Worm (Caenorhabditis elegans): Measurements from ENCODE around the gene T02H6.9.

The T02H6.9 gene

DNA sequence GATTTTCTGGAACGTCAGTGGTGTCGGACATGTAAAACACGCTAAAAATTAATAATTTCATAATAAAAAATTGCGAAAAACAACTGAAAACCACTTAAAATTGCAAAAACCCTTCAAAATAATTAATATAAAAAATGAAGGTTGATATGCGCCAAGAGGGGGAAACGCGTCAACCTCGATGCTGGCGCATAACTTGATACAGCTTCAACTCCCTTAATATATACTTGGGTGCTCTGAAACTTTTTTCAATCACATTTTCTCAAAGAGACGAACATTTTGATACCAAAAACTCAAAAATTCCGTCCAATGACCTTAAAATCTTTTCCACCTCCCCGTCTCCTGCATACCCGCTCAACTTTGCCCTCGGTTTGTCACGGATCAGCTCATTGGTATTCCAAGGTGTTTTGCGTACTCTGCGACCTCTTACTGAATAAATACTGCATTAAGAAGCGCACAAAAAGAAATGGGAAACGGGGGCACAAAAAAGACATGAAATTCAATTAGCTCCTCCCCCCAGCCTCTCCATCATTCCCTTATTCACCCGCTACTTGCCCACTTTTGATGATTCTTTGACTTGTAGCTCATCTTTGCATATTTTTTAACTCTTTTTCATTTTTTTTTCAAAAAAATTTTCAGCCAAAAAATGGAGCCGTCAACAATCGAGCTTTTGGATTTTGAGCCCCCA lies 28.2 kb upstream of the T02H6.9 start, which contains the start of the genes K07E8.7 and frpr-14:
K07E8.7 (minus strand) TSS at position 47 of the 685 bp plus-strand sequence.
frpr-14 (plus strand) TSS at position 635 of the 685 bp plus-strand sequence.
- peak; percentile 24 for TF ChIP-seq aha-1 (tag)
- TF ChIP-seq mes-2 (tag; optimal IDR thresholded peaks at IDR 0.05; ENCODE audit: poor library complexity, severe bottlenecking) = peak; percentile 32
- no peak for TF ChIP-seq nhr-48 (tag; optimal IDR thresholded peaks at IDR 0.05)
- TF ChIP-seq lin-38 (GFP tag; IDR thresholded peaks at IDR 0.05) = peak; percentile 46
- no peak for TF ChIP-seq fos-1 (tag; optimal IDR thresholded peaks at IDR 0.05)

DNA sequence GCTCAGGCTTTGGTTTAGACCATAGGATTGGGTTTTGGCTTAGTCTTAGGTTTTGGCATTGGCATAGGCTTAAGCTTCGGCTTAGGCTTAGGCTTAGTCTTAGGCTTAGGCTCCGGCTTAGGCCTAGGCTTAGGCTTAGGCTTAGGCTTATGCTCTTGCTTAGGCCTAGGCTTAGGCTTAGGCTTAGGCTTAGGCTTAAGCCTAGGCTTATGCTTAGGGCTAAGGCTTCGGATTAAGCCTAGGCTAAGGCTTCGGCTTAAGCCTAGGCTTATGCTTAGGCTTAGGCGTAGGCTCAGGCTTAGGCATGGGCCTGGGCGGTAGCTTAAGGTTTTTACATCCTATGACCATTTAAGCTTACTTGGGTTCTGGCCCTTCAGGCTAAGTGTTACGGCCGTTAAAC lies 27.4 kb upstream of the T02H6.9 start:
- TF ChIP-seq unc-62 (GFP tag; optimal IDR thresholded peaks at IDR 0.05 in 1 of 2) (peak in 1 of 2 experiments; percentile 12), unc-62 (tag; optimal IDR thresholded peaks at IDR 0.05) (no peak), ceh-32 (tag; optimal IDR thresholded peaks at IDR 0.05; ENCODE audit: poor library complexity) (no peak)

DNA sequence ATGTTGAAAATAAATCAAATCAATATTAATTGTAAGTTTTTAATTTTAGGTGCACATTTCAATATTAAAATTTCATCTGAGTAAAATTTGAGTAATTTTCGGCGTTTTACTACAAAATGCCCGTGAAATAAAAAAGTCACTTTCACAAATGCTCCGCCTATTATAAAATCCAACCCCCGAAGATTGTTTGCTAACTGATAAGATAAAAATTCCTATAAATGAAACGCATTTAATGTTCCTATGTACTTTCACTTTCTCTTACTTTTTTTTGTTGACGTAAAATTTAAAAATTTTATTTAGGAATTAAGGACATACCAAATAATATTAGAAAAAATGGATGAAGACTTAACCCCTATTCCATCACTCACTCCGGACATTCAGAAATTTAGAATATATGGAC lies 20.3 kb upstream of the T02H6.9 start, which contains the start of gene sdz-24:
sdz-24 (plus strand) TSS at position 301 of the 400 bp plus-strand sequence.
- TF ChIP-seq mdt-29 (GFP tag; IDR thresholded peaks at IDR 0.05) (no peak), fkh-10 (GFP tag; optimal IDR thresholded peaks at IDR 0.05) (no peak), ceh-20 (GFP tag; IDR thresholded peaks at IDR 0.05) (no peak), ZK337.2 (GFP tag; IDR thresholded peaks at IDR 0.05) (no peak), unc-130 (GFP tag; optimal IDR thresholded peaks at IDR 0.05) (no peak), Y48G9A.11 (GFP tag; IDR thresholded peaks at IDR 0.05) (no peak), F26F4.8 (GFP tag; conservative IDR thresholded peaks at IDR 0.05) (no peak), ztf-11 (tag; optimal IDR thresholded peaks at IDR 0.05) (no peak), F44E2.7 (GFP tag; IDR thresholded peaks at IDR 0.05) (no peak), D1046.2 (GFP tag; IDR thresholded peaks at IDR 0.05) (no peak), hlh-11 (tag; optimal IDR thresholded peaks at IDR 0.05) (no peak), nhr-6 (tag; optimal IDR thresholded peaks at IDR 0.05) (no peak), nhr-28 (tag; optimal IDR thresholded peaks at IDR 0.05) (no peak), lir-3 (tag; optimal IDR thresholded peaks at IDR 0.05) (no peak), nhr-41 (GFP tag; IDR thresholded peaks at IDR 0.05) (no peak), pha-4 (GFP tag; IDR thresholded peaks at IDR 0.05) (no peak), pha-4 (tag; optimal IDR thresholded peaks at IDR 0.05) (no peak), rbr-2 (tag; optimal IDR thresholded peaks at IDR 0.05) (no peak), unc-39 (tag; optimal IDR thresholded peaks at IDR 0.05) (no peak)

DNA sequence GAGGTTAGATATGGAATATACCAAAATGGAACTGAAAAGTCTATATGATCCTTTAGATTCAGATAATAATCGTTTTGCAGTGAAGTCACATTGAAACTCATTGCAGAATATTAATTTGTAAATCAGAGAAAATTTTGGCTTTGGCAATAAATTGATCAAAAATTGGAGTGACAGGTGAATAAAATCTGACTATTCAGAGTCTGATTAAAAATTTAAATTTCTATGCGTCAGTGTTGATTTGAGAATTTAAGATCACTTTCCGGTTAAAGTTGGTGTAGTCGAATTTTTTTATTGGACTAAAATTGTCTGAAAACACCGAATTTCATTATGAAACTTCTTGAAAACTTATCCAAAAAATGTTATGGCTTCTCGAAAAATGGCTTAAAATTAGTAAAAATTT lies 17.0 kb upstream of the T02H6.9 start, which contains the start of gene sri-45:
sri-45 (minus strand) TSS at position 101 of the 400 bp plus-strand sequence.
- TF ChIP-seq Y75B8A.6 (GFP tag; IDR thresholded peaks at IDR 0.05) (no peak), aha-1 (tag) (peak; percentile 36), ama-1 (optimal IDR thresholded peaks at IDR 0.05) (no peak), ctbp-1 (GFP tag; IDR thresholded peaks at IDR 0.05) (no peak)

DNA sequence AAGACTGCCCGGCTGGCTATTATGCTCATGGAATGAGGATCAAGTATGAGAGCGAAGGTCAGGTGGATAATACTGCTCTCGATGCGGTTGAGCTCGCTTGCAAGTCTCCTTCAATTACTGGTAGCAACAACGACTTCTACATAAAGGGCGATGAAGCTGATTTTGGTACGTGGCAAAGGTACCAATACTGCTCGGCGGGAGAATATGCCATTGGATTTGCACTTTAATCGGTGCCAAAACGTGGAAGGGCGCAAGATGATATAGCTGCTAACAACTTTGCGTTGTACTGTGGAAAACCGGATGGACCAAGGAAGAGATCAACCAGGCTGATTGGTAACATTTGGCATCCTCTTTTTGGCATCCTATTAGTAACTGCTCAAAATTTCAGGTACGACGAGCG lies 10.8 kb upstream of the T02H6.9 start:
- TF ChIP-seq nhr-28 (tag; optimal IDR thresholded peaks at IDR 0.05) (no peak), unc-62 (GFP tag; optimal IDR thresholded peaks at IDR 0.05 in 1 of 2) (peak in 1 of 2 experiments; percentile 68), unc-62 (tag; optimal IDR thresholded peaks at IDR 0.05) (no peak), Y48G9A.11 (GFP tag; IDR thresholded peaks at IDR 0.05) (no peak)

DNA sequence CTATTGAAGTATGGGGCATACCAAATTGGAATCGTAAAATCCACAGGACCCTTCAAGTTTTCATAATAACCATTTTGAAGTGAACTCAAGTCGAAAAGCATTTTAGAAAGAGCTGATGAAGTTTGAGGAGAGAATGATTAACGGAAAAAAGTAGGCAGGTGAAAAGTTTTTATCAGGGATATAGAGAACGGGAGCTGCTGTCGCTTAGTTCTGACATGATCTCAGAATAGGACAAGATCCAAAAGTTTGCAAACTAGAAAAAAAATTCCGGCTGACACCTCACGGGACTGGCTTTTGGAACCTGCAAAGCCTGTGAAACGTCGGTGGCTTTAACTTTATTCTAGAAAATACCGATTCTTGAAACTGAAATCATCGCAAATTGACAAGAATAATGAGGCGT lies 7.7 kb upstream of the T02H6.9 start, which contains the start of gene sri-46:
sri-46 (minus strand) TSS at position 101 of the 400 bp plus-strand sequence.
- no peak for TF ChIP-seq aha-1 (tag)
- TF ChIP-seq sdz-12 (GFP tag; optimal IDR thresholded peaks at IDR 0.05) = no peak
- TF ChIP-seq ceh-28 (tag; optimal IDR thresholded peaks at IDR 0.05) = no peak
- no peak for TF ChIP-seq vab-7 (GFP tag; IDR thresholded peaks at IDR 0.05)
- no peak for TF ChIP-seq attf-4 (tag; optimal IDR thresholded peaks at IDR 0.05)
- no peak for TF ChIP-seq ces-1 (GFP tag; optimal IDR thresholded peaks at IDR 0.05)
- no peak for TF ChIP-seq dmd-9 (GFP tag; IDR thresholded peaks at IDR 0.05)
- no peak for TF ChIP-seq ceh-44 (GFP tag; IDR thresholded peaks at IDR 0.05)
- TF ChIP-seq fos-1 (tag; optimal IDR thresholded peaks at IDR 0.05) = no peak
- TF ChIP-seq R02D3.7 (tag; optimal IDR thresholded peaks at IDR 0.05) = no peak
- no peak for TF ChIP-seq set-16 (GFP tag; IDR thresholded peaks at IDR 0.05)
- no peak for TF ChIP-seq rbr-2 (tag; optimal IDR thresholded peaks at IDR 0.05)
- no peak for TF ChIP-seq arid-1 (GFP tag; conservative IDR thresholded peaks at IDR 0.05)
- TF ChIP-seq lin-38 (GFP tag; IDR thresholded peaks at IDR 0.05) = no peak
